Worm (Caenorhabditis elegans) whole organism, early embryonic: ENCODE data around the gene acs-17.

Source experiments
- B0310.2 ChIP-seq: sonication (generic microtip); optimal IDR thresholded peaks from 2 replicates; lab custom pipeline; 2016; ENCODE audit warnings: mild to moderate bottlenecking, missing genetic modification characterization, missing compliant biosample characterization
- F13C5.2 ChIP-seq: sonication (generic microtip); optimal IDR thresholded peaks from 2 replicates; lab custom pipeline; 2017; ENCODE audit warnings: mild to moderate bottlenecking, missing genetic modification characterization, inconsistent platforms, missing compliant biosample characterization
- aly-1 ChIP-seq: sonication (generic microtip); optimal IDR thresholded peaks from 2 replicates; lab custom pipeline; 2016; ENCODE audit warnings: missing genetic modification characterization, missing compliant biosample characterization
- ama-1 ChIP-seq: fragments of 150-350 bp; optimal IDR thresholded peaks from 2 replicates; lab custom pipeline; 2014
- ceh-13 ChIP-seq: fragments of 200-800 bp; sonication (Bioruptor generic); optimal IDR thresholded peaks from 2 replicates; lab custom pipeline; 2018; ENCODE audit warnings: mild to moderate bottlenecking, missing genetic modification characterization, missing compliant biosample characterization
- ceh-36 ChIP-seq: sonication (generic microtip); optimal IDR thresholded peaks from 2 replicates; lab custom pipeline; 2016; ENCODE audit warnings: missing genetic modification characterization, inconsistent platforms, missing compliant biosample characterization
- ets-7 ChIP-seq: sonication (generic microtip); optimal IDR thresholded peaks from 2 replicates; lab custom pipeline; 2016; ENCODE audit warnings: missing genotype, missing genetic modification characterization, missing compliant biosample characterization
- flt-1 ChIP-seq: fragments of 200-800 bp; sonication (Bioruptor generic); IDR thresholded peaks from 2 replicates; pipeline ENCODE4 v1.3.6; 2022; ENCODE audit warnings: missing genetic modification characterization, missing compliant biosample characterization
- hmbx-1 ChIP-seq: sonication (generic microtip); optimal IDR thresholded peaks from 2 replicates; lab custom pipeline; 2016; ENCODE audit warnings: mild to moderate bottlenecking, missing genetic modification characterization, missing compliant biosample characterization
- hmg-4 ChIP-seq: fragments of 200-800 bp; sonication (Bioruptor generic); optimal IDR thresholded peaks from 2 replicates; lab custom pipeline; 2018; ENCODE audit warnings: mild to moderate bottlenecking, missing genetic modification characterization, missing compliant biosample characterization
- hnd-1 ChIP-seq: sonication (generic microtip); optimal IDR thresholded peaks from 2 replicates; lab custom pipeline; 2016; ENCODE audit warnings: missing genetic modification characterization, missing compliant biosample characterization
- pes-1 ChIP-seq: fragments of 200-800 bp; sonication (Bioruptor generic); IDR thresholded peaks from 2 replicates; pipeline ENCODE4 v1.3.6; 2022; ENCODE audit warnings: missing genetic modification reagents, missing genetic modification characterization, missing compliant biosample characterization
- scrt-1 ChIP-seq: fragments of 200-800 bp; sonication (Bioruptor generic); IDR thresholded peaks from 2 replicates; pipeline ENCODE4 v1.3.6; 2022; ENCODE audit warnings: missing genetic modification characterization, missing compliant biosample characterization
- sea-1 ChIP-seq: fragments of 200-800 bp; sonication (Bioruptor generic); conservative IDR thresholded peaks from 2 replicates; pipeline ENCODE4 v1.3.6; 2022; ENCODE audit warnings: missing genetic modification characterization, missing compliant biosample characterization
- tbx-11 ChIP-seq: fragments of 200-800 bp; sonication (Bioruptor generic); IDR thresholded peaks from 2 replicates; pipeline ENCODE4 v1.3.6; 2022; ENCODE audit warnings: missing genetic modification characterization, missing compliant biosample characterization
- tbx-37 ChIP-seq: fragments of 200-800 bp; sonication (Bioruptor generic); conservative IDR thresholded peaks from 2 replicates; pipeline ENCODE4 v1.3.6; 2022; ENCODE audit warnings: missing genetic modification reagents, missing genetic modification characterization, missing compliant biosample characterization
- tra-4 ChIP-seq: sonication (generic microtip); optimal IDR thresholded peaks from 2 replicates; lab custom pipeline; 2017; ENCODE audit warnings: missing genetic modification characterization, missing compliant biosample characterization

Gene acs-17

DNA sequence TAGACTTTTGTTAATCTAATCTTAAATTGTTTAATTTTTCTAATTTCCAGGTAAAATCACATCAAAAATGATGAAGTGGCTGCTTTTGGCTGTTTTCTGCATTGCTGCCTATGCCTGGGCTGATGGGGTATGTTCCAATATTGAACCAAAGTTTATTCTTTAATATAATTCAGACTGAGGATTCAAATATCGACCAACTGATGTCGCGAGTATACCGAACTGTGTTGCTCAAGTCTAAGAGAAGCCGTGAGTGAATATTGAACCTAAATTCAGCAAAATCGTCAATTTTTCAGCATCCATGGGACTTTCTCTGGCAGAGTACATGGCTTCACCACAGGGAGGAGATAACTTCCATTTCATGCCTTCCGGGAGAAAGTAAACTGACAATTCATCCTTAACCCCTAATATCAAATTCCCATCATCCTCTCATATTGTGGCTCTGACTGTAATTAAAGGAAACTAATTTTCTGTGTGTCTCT, 39.7 kb downstream of the acs-17 start, which contains the start of gene nlp-49:
TSS of gene nlp-49 (plus strand) at position 51 of the 479 bp plus-strand sequence.
- TF ChIP-seq hmbx-1 = no peak
- TF ChIP-seq tbx-11 (GFP tag; lab: Robert Waterston, UW) = no peak
- no peak for TF ChIP-seq sea-1 (GFP tag; lab: Robert Waterston, UW)
- no peak for TF ChIP-seq hmg-4 (GFP tag; lab: Kevin White, UChicago)
- TF ChIP-seq ceh-36 (tag; lab: Kevin White, UChicago) = no peak
- TF ChIP-seq hnd-1 (tag; lab: Kevin White, UChicago) = no peak

DNA sequence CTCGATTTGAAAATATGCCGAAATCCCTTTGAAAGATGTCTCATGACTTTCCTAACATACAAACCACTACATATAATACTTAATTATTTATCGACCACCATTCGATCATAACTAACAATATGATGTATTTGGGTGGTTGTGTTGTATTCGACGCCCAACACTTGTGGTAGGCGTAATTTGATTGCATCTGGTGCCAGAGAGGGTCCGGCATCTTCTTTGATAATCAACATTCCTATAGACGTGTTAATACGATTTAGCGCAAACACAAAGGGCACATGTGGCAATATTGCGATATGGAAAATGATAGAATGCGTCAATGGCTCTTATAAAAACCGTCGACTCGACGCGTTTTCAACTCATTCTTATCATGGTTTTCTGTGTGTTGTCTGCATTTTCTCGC, 40.4 kb downstream of the acs-17 start:
- TF ChIP-seq ceh-36 (tag; lab: Kevin White, UChicago) = no peak
- TF ChIP-seq tbx-37 (GFP tag; lab: Robert Waterston, UW) = no peak
- no peak for TF ChIP-seq ama-1
- TF ChIP-seq tra-4 (tag; lab: Kevin White, UChicago) = no peak
- TF ChIP-seq tbx-11 (GFP tag; lab: Robert Waterston, UW) = no peak
- no peak for TF ChIP-seq hmg-4 (GFP tag; lab: Kevin White, UChicago)
- TF ChIP-seq scrt-1 = no peak
- no peak for TF ChIP-seq ceh-13 (GFP tag; lab: Kevin White, UChicago)
- no peak for TF ChIP-seq hnd-1 (tag; lab: Kevin White, UChicago)
- TF ChIP-seq aly-1 (tag; lab: Kevin White, UChicago) = no peak
- TF ChIP-seq flt-1 (GFP tag; lab: Robert Waterston, UW) = no peak
- TF ChIP-seq B0310.2 (tag; lab: Kevin White, UChicago) = no peak
- TF ChIP-seq ets-7 (tag; lab: Kevin White, UChicago) = no peak
- no peak for TF ChIP-seq F13C5.2 (tag; lab: Kevin White, UChicago)

DNA sequence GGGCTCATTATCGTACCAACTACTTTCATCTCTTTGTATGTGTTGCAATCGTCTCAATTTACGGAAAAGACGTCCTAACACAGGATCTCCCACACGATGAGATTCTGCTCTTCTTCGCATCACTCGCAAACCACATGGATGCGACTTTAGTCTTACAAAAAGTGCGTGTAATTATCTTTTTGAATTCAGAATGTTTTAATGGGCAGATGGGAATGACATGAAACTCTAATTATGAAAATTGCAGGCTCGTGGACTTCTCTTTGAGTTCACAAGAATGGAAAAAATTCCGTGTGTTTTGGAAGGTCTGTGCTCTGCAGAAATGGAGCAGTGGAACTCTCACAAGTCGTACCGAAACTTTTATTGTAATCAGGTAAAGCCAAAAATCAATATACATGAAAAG, 42.8 kb downstream of the acs-17 start:
- TF ChIP-seq hnd-1 (tag; lab: Kevin White, UChicago) = no peak
- no peak for TF ChIP-seq aly-1 (tag; lab: Kevin White, UChicago)
- no peak for TF ChIP-seq pes-1
- TF ChIP-seq scrt-1 = no peak
- TF ChIP-seq tbx-11 (GFP tag; lab: Robert Waterston, UW) = no peak
- TF ChIP-seq tbx-37 (GFP tag; lab: Robert Waterston, UW) = no peak
- TF ChIP-seq sea-1 (GFP tag; lab: Robert Waterston, UW) = no peak
- no peak for TF ChIP-seq ceh-13 (GFP tag; lab: Kevin White, UChicago)
- no peak for TF ChIP-seq ama-1
- no peak for TF ChIP-seq flt-1 (GFP tag; lab: Robert Waterston, UW)
- TF ChIP-seq ceh-36 (tag; lab: Kevin White, UChicago) = no peak
- no peak for TF ChIP-seq B0310.2 (tag; lab: Kevin White, UChicago)
- no peak for TF ChIP-seq hmg-4 (GFP tag; lab: Kevin White, UChicago)
- TF ChIP-seq hmbx-1 = no peak
- no peak for TF ChIP-seq F13C5.2 (tag; lab: Kevin White, UChicago)

DNA sequence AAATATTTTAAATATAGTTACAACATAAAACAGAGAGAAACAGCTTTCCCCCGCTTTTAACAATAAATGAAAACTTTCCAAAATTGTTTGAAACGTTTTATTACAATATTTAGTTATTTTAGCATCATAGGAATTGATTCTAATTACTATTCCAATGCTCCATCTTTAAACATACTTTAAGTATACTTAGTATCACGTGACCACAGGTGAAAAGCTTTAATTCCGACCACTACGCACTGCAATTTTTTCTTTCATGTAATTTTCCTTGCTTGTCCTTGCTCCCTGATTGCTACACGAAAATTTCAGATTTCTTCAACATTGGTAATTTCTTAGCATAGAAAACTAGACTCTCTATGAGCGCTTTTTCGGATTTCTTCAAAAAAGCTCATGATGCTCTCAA, 47.3 kb downstream of the acs-17 start, which contains the start of gene tbc-16:
TSS of gene tbc-16 (plus strand) at position 301 of the 400 bp plus-strand sequence.
- TF ChIP-seq flt-1 (GFP tag; lab: Robert Waterston, UW) (no peak), ets-7 (tag; lab: Kevin White, UChicago) (no peak), F13C5.2 (tag; lab: Kevin White, UChicago) (no peak), sea-1 (GFP tag; lab: Robert Waterston, UW) (no peak), ceh-36 (tag; lab: Kevin White, UChicago) (no peak), tra-4 (tag; lab: Kevin White, UChicago) (no peak), scrt-1 (no peak), pes-1 (no peak), ceh-13 (GFP tag; lab: Kevin White, UChicago) (no peak), aly-1 (tag; lab: Kevin White, UChicago) (no peak)

DNA sequence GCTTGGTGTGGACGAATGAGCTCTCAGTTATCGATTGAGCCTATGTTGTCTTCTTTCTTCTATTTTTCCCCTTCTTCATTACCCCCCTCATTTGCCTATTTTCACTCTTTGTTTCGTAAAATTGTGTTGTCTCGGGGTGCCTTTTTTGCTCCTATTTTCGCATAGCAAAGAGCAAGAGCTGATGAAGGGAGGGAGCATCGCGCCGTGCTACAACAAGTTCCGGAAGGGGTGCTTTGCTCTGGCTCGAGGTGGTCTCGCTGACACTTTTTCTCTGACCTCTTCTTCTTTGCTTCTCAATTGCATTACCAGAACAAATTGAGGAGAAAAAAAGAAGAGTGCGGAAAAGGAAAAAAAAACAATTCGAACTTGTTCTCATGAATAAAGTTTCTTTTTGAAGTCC, 48.3 kb downstream of the acs-17 start:
- no peak for TF ChIP-seq tbx-11 (GFP tag; lab: Robert Waterston, UW)
- TF ChIP-seq ceh-36 (tag; lab: Kevin White, UChicago) = no peak
- TF ChIP-seq scrt-1 = no peak
- no peak for TF ChIP-seq pes-1
- TF ChIP-seq hnd-1 (tag; lab: Kevin White, UChicago) = no peak
- TF ChIP-seq tra-4 (tag; lab: Kevin White, UChicago) = no peak
- TF ChIP-seq tbx-37 (GFP tag; lab: Robert Waterston, UW) = no peak
- no peak for TF ChIP-seq flt-1 (GFP tag; lab: Robert Waterston, UW)
- no peak for TF ChIP-seq B0310.2 (tag; lab: Kevin White, UChicago)
- no peak for TF ChIP-seq F13C5.2 (tag; lab: Kevin White, UChicago)
- no peak for TF ChIP-seq ets-7 (tag; lab: Kevin White, UChicago)
- no peak for TF ChIP-seq ceh-13 (GFP tag; lab: Kevin White, UChicago)
- TF ChIP-seq hmg-4 (GFP tag; lab: Kevin White, UChicago) = no peak
- no peak for TF ChIP-seq aly-1 (tag; lab: Kevin White, UChicago)
- TF ChIP-seq ama-1 = no peak
- TF ChIP-seq sea-1 (GFP tag; lab: Robert Waterston, UW) = no peak

DNA sequence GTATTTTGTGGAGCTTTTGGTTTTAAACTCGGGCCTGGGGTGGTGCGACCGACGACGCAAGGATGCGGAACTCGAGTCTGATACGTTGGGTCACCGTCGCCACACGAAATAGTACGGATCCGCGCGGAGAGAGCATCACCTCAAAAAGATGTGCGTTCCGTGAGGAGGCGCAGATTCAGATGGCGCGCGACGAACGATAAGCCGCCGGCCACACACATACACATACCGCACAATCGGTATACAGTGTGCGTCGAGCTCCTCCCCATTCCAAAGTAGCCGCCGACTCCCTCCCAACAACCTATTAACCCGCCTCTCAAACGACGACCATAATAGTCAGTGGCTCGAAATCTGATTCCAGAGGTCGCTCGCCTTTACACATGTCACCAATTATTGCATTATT, 54.2 kb downstream of the acs-17 start, which contains the start of gene F49E10.2:
TSS of gene F49E10.2 (plus strand) at position 301 of the 400 bp plus-strand sequence.
- TF ChIP-seq scrt-1 (no peak), B0310.2 (tag; lab: Kevin White, UChicago) (no peak), tbx-37 (GFP tag; lab: Robert Waterston, UW) (no peak), hmg-4 (GFP tag; lab: Kevin White, UChicago) (no peak), pes-1 (no peak), tra-4 (tag; lab: Kevin White, UChicago) (no peak), sea-1 (GFP tag; lab: Robert Waterston, UW) (no peak), ets-7 (tag; lab: Kevin White, UChicago) (no peak), tbx-11 (GFP tag; lab: Robert Waterston, UW) (no peak), F13C5.2 (tag; lab: Kevin White, UChicago) (no peak), aly-1 (tag; lab: Kevin White, UChicago) (no peak)
